Worm (Caenorhabditis elegans) whole organism, L4 larva: Measurements from ENCODE around the gene nhr-241.

Experiments used
- D1046.2 ChIP-seq: fragments of 200-800 bp; sonication (Bioruptor generic); IDR thresholded peaks from 2 replicates; pipeline ENCODE4 v1.3.6; 2022; ENCODE audit warnings: missing genetic modification characterization, missing compliant biosample characterization
- F49E8.2 ChIP-seq: sonication (generic microtip); optimal IDR thresholded peaks from 2 replicates; lab custom pipeline; 2016; ENCODE audit warnings: missing compliant biosample characterization, mild to moderate bottlenecking, missing genetic modification characterization, borderline replicate concordance
- T20F7.1 ChIP-seq: fragments of 200-800 bp; sonication (Bioruptor generic); optimal IDR thresholded peaks from 2 replicates; lab custom pipeline; 2018; ENCODE audit warnings: mild to moderate bottlenecking, missing genetic modification characterization, missing compliant biosample characterization
- attf-4 ChIP-seq: sonication (generic microtip); optimal IDR thresholded peaks from 3 replicates; lab custom pipeline; 2017; ENCODE audit warnings: missing biosample characterization, missing genetic modification characterization
- ces-1 ChIP-seq: fragments of 150-350 bp; sonication (generic microtip); optimal IDR thresholded peaks from 4 replicates; lab custom pipeline; 2014; ENCODE audit warnings: missing biosample characterization, missing genetic modification reagents, missing genetic modification characterization
- mxl-3 ChIP-seq: fragments of 200-800 bp; sonication (Bioruptor generic); optimal IDR thresholded peaks from 2 replicates; lab custom pipeline; 2018; ENCODE audit warnings: mild to moderate bottlenecking, missing genetic modification characterization, missing compliant biosample characterization
- nhr-11 ChIP-seq: fragments of 150-350 bp; optimal IDR thresholded peaks from 2 replicates; lab custom pipeline; 2014; ENCODE audit warnings: missing biosample characterization, missing genetic modification characterization
- nhr-28 ChIP-seq: fragments of 150-350 bp; optimal IDR thresholded peaks from 2 replicates; lab custom pipeline; 2014; ENCODE audit warnings: missing biosample characterization, missing genetic modification characterization
- snpc-4 ChIP-seq: fragments of 150-350 bp; optimal IDR thresholded peaks from 2 replicates; lab custom pipeline; 2014; ENCODE audit warnings: missing biosample characterization, missing genetic modification characterization

- TF ChIP-seq nhr-28 (no peak), F49E8.2 (tag; lab: Kevin White, UChicago) (no peak), nhr-11 (tag; lab: Kevin White, UChicago) (no peak), mxl-3 (no peak), snpc-4 (tag; lab: Kevin White, UChicago) (no peak), T20F7.1 (GFP tag; lab: Kevin White, UChicago) (no peak), attf-4 (tag; lab: Kevin White, UChicago) (no peak), D1046.2 (no peak), ces-1 (no peak)
Observed at ce11 chrV:18687361-18687760, 11.9 kb upstream of the nhr-241 start.
